Worm (Caenorhabditis elegans): Measurements from ENCODE around the gene B0303.16.

Gene B0303.16

DNA sequence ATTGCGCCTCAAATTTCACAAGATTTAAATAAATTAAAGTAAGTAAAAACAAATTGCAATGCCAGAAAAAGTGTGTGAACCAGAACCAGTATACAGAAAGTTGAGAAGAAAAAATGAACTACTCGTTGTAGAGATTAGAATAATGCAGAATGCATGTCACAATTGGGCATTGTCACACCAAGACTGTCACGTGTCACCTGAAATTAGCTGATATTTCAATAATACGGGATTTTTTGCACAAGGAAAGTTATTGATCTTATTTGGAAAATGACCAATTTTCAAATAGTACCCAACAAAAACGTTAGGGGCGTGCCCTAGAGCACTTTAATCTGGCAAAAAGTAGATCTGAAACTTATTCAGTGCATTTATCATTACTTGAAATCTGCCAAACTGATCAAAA, 37.1 kb downstream of the B0303.16 start:
- TF ChIP-seq egl-27 (tag; optimal IDR thresholded peaks at IDR 0.05), result no peak
- no peak for TF ChIP-seq lsy-2 (tag; optimal IDR thresholded peaks at IDR 0.05)
- no peak for TF ChIP-seq blmp-1 (tag; optimal IDR thresholded peaks at IDR 0.05; ENCODE audit: insufficient read depth)
- no peak for TF ChIP-seq nhr-10 (tag; optimal IDR thresholded peaks at IDR 0.05)
- no peak for TF ChIP-seq crh-2 (tag; optimal IDR thresholded peaks at IDR 0.05)
- no peak for TF ChIP-seq nhr-129 (tag; optimal IDR thresholded peaks at IDR 0.05)
- TF ChIP-seq aly-2 (tag; optimal IDR thresholded peaks at IDR 0.05), result no peak
- TF ChIP-seq nhr-11 (tag; optimal IDR thresholded peaks at IDR 0.05), result no peak
- no peak for TF ChIP-seq ama-1 (optimal IDR thresholded peaks at IDR 0.05)
- TF ChIP-seq nhr-6 (tag; optimal IDR thresholded peaks at IDR 0.05), result no peak
- no peak for TF ChIP-seq ZK546.5 (tag; optimal IDR thresholded peaks at IDR 0.05)
- TF ChIP-seq sem-4 (tag; optimal IDR thresholded peaks at IDR 0.05), result no peak
- TF ChIP-seq gmeb-1 (tag; optimal IDR thresholded peaks at IDR 0.05), result no peak
- no peak for TF ChIP-seq mdl-1 (tag; optimal IDR thresholded peaks at IDR 0.05)
- no peak for TF ChIP-seq dmd-4 (tag; optimal IDR thresholded peaks at IDR 0.05)
- TF ChIP-seq Y55F3AM.14 (GFP tag; optimal IDR thresholded peaks at IDR 0.05), result no peak
- TF ChIP-seq ceh-16 (tag; optimal IDR thresholded peaks at IDR 0.05), result no peak
- no peak for TF ChIP-seq lin-11 (tag; optimal IDR thresholded peaks at IDR 0.05)
- no peak for TF ChIP-seq sma-3 (GFP tag; optimal IDR thresholded peaks at IDR 0.05)

DNA sequence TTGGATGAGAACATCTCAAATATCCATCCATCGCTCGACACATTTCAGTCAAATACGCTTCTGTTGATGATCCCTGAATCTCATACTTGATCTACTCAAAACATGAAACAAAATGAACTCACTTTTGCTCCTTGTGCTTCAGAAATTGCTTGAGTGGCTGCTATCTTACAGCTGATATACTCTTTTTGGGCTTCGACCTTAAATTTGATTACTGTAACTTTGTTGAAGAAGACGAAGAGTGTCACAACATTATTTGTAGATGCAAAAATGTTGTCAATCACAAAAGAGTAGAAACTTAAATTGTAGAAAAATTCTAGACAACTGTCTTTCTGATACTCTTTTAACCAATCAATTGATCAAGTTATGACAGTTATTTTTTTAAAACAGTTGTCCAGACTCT, 37.7 kb downstream of the B0303.16 start:
- TF ChIP-seq ztf-11 (tag; optimal IDR thresholded peaks at IDR 0.05) (no peak), gmeb-1 (tag; optimal IDR thresholded peaks at IDR 0.05) (no peak), peb-1 (tag; optimal IDR thresholded peaks at IDR 0.05) (no peak), nhr-77 (tag; optimal IDR thresholded peaks at IDR 0.05) (no peak), ZK546.5 (tag; optimal IDR thresholded peaks at IDR 0.05) (no peak), ztf-4 (tag; optimal IDR thresholded peaks at IDR 0.05) (no peak), zag-1 (tag; optimal IDR thresholded peaks at IDR 0.05) (no peak), nhr-10 (tag; optimal IDR thresholded peaks at IDR 0.05) (no peak), lin-39 (tag; optimal IDR thresholded peaks at IDR 0.05) (no peak), nhr-21 (tag; optimal IDR thresholded peaks at IDR 0.05) (no peak), lsy-2 (tag; optimal IDR thresholded peaks at IDR 0.05) (no peak)

DNA sequence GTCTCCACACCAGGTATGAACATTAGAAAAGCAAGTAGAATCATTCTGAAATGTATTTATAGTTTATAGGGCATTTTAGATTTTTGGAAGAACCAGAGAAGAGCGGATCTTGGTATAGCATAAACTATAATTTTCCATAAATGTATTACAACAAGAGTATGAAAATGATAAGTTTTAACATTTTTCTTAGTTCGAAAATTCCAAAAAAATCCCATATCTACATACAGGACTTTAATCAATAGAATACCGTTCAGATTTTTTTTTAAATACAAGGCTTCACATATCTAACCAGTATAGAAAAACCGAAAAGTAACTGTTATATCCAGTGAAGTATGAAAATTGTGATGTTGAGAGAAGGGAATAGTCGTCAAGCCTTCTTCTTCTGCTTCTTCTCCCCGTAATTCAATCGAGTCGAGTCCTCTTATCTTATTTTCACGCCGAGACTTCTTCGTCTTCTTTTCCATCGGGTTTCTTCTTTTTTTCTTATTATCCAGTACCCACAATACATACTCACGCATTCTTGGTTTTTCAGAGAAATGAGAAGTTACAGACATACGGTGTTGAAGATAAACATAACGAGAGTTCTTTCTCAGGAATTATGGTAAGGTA, 39.0 kb downstream of the B0303.16 start, which contains the start of gene ZK370.6:
TSS of gene ZK370.6 (minus strand) at position 51 of the 609 bp plus-strand sequence.
- TF ChIP-seq nhr-25 (tag; optimal IDR thresholded peaks at IDR 0.05), result no peak
- TF ChIP-seq elt-3 (tag; optimal IDR thresholded peaks at IDR 0.05), result no peak
- TF ChIP-seq egl-27 (tag; optimal IDR thresholded peaks at IDR 0.05), result no peak
- TF ChIP-seq gmeb-1 (tag; optimal IDR thresholded peaks at IDR 0.05), result no peak
- TF ChIP-seq lin-39 (tag; optimal IDR thresholded peaks at IDR 0.05), result no peak
- TF ChIP-seq nhr-11 (tag; optimal IDR thresholded peaks at IDR 0.05), result no peak
- TF ChIP-seq nhr-77 (tag; optimal IDR thresholded peaks at IDR 0.05), result no peak
- no peak for TF ChIP-seq ZK546.5 (tag; optimal IDR thresholded peaks at IDR 0.05)
- no peak for TF ChIP-seq Y55F3AM.14 (GFP tag; optimal IDR thresholded peaks at IDR 0.05)
- no peak for TF ChIP-seq sma-9 (GFP tag; optimal IDR thresholded peaks at IDR 0.05)
- TF ChIP-seq sma-9 (tag; optimal IDR thresholded peaks at IDR 0.05), result no peak

DNA sequence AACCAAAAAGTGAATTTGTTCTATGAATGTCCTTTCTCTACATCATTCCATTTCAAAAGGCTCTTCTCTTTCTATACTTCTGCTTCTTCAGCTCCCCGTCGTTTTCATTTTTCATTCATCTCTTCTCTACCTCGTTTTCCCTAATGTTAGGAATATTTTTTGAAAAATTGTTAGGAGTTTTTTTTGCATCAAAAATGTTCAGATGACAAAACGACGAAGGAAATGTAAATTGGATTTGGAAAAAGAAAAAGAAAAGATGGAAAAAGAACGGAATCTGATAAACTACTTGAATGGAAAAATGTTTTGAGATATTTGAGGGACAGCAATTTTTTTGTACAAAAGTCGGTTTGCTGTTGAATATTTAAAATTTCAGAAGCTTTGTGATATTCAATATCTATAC, 39.9 kb downstream of the B0303.16 start:
- TF ChIP-seq alr-1 (tag; optimal IDR thresholded peaks at IDR 0.05) (no peak), nhr-10 (tag; optimal IDR thresholded peaks at IDR 0.05) (no peak), peb-1 (tag; optimal IDR thresholded peaks at IDR 0.05) (no peak), nhr-11 (tag; optimal IDR thresholded peaks at IDR 0.05) (no peak), R02D3.7 (tag; optimal IDR thresholded peaks at IDR 0.05) (no peak), nhr-12 (tag; optimal IDR thresholded peaks at IDR 0.05) (no peak), fos-1 (tag; optimal IDR thresholded peaks at IDR 0.05) (no peak)

DNA sequence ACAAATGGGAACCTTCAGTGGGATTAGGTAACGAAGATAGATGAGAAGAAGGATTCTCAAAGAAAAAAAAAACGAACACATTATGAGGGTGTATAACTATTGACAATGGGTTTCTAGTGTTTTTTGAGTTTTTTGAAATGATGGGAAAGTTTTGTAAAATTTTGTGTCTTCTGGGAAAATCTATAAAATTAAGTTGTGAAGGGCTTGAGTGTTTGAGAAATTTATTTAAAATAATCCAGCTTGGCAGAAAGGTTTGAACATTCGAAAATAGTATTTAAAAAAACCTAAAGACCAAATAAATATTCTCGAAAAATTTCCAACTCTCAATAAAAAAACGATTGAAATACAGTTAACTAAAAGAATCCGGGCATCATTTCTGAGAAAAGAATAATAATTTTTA, 40.3 kb downstream of the B0303.16 start:
- TF ChIP-seq R02D3.7 (tag; optimal IDR thresholded peaks at IDR 0.05), result no peak
- TF ChIP-seq nhr-21 (tag; optimal IDR thresholded peaks at IDR 0.05), result no peak
- no peak for TF ChIP-seq unc-55 (GFP tag; optimal IDR thresholded peaks at IDR 0.05)
- TF ChIP-seq nhr-77 (tag; optimal IDR thresholded peaks at IDR 0.05), result no peak
- TF ChIP-seq sma-9 (GFP tag; optimal IDR thresholded peaks at IDR 0.05), result no peak
- no peak for TF ChIP-seq sma-9 (tag; optimal IDR thresholded peaks at IDR 0.05)
- TF ChIP-seq crh-2 (tag; optimal IDR thresholded peaks at IDR 0.05), result no peak
- no peak for TF ChIP-seq unc-62 (GFP tag; optimal IDR thresholded peaks at IDR 0.05)
- TF ChIP-seq nhr-237 (tag; optimal IDR thresholded peaks at IDR 0.05), result no peak
- TF ChIP-seq elt-3 (tag; optimal IDR thresholded peaks at IDR 0.05), result no peak
- TF ChIP-seq fos-1 (tag; optimal IDR thresholded peaks at IDR 0.05), result no peak
- no peak for TF ChIP-seq nhr-6 (tag; optimal IDR thresholded peaks at IDR 0.05)
- TF ChIP-seq dmd-4 (tag; optimal IDR thresholded peaks at IDR 0.05), result no peak
- TF ChIP-seq ztf-11 (tag; optimal IDR thresholded peaks at IDR 0.05), result no peak
- TF ChIP-seq ceh-16 (tag; optimal IDR thresholded peaks at IDR 0.05), result no peak
- TF ChIP-seq lin-13 (GFP tag; optimal IDR thresholded peaks at IDR 0.05), result no peak
- no peak for TF ChIP-seq nhr-25 (tag; optimal IDR thresholded peaks at IDR 0.05)

Measured in whole organism, L2 larva.